Fruit fly (Drosophila melanogaster) Kc167 (cell line): ENCODE measurements around the gene CG14811.

Experiments
- Myc ChIP-seq: fragments of >200 bp; optimal IDR thresholded peaks from 2 replicates; lab custom pipeline; 2017; ENCODE audit warnings: missing external identifiers
- Sin3A ChIP-seq: fragments of >200 bp; optimal IDR thresholded peaks from 2 replicates; lab custom pipeline; 2018; ENCODE audit warnings: missing external identifiers
- psq ChIP-seq: fragments of >200 bp; optimal IDR thresholded peaks from 2 replicates; lab custom pipeline; 2017; ENCODE audit warnings: missing external identifiers
- ttk ChIP-seq: sonication (Bioruptor generic); optimal IDR thresholded peaks from 2 replicates; lab custom pipeline; 2017; ENCODE audit warnings: missing external identifiers

DNA sequence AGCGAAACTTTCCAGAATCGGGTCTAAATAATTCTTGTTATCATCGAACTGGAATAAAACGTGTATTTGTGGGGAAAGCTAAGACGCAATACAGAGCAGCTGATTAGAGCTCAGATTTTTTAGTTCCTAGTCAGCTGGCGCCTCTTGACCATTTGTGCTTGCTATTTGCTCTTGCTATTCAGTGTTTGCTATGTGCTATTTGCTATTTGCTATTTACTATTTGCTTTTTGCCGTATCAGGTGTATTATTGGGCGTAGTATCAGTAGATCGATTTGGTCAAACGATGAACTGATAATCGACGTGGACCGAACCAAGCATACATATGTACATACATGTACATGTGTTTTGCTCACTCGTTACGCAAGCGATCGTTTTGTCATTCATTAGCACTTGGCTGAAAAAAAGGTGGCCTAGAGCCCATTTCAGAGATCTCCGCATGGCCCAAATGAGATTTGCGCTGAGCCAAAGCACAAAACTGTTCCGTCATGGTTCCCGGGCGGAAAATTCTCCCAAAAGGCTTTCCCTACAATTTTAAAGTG lies 23.3 kb upstream of the CG14811 start:
- TF ChIP-seq Sin3A (lab: Kevin White, UChicago): no peak
- TF ChIP-seq Myc (lab: Kevin White, UChicago): no peak
- no peak for TF ChIP-seq ttk (lab: Kevin White, UChicago)
- no peak for TF ChIP-seq psq
